Worm (Caenorhabditis elegans) whole organism, young adult: Measurements from ENCODE around the gene kap-1.

Experiments
- B0035.1 ChIP-seq: sonication (generic microtip); optimal IDR thresholded peaks from 2 replicates; lab custom pipeline; 2016; ENCODE audit warnings: missing genetic modification characterization, mild to moderate bottlenecking, missing compliant biosample characterization, missing genotype, missing genetic modification reagents
- B0261.1 ChIP-seq: sonication (generic microtip); optimal IDR thresholded peaks from 2 replicates; lab custom pipeline; 2016; ENCODE audit warnings: mild to moderate bottlenecking, missing genetic modification characterization, moderate library complexity, missing compliant biosample characterization
- F22D6.2 ChIP-seq: sonication (generic microtip); optimal IDR thresholded peaks from 2 replicates; lab custom pipeline; 2016; ENCODE audit warnings: mild to moderate bottlenecking, missing genetic modification characterization, missing compliant biosample characterization
- F39B2.1 ChIP-seq: fragments of 200-800 bp; sonication (Bioruptor generic); IDR thresholded peaks from 2 replicates; pipeline ENCODE4 v1.3.6; 2022; ENCODE audit warnings: missing genetic modification reagents, missing genetic modification characterization, missing compliant biosample characterization
- F57A8.1 ChIP-seq: fragments of 200-800 bp; sonication (Bioruptor generic); optimal IDR thresholded peaks from 2 replicates; lab custom pipeline; 2018; ENCODE audit warnings: mild to moderate bottlenecking, missing genetic modification characterization, moderate library complexity, missing compliant biosample characterization
- K12H6.12 ChIP-seq: fragments of 200-800 bp; sonication (Bioruptor generic); optimal IDR thresholded peaks from 2 replicates; lab custom pipeline; 2018; ENCODE audit warnings: mild to moderate bottlenecking, missing genetic modification characterization, missing compliant biosample characterization
- T26A5.8 ChIP-seq: sonication (generic microtip); optimal IDR thresholded peaks from 2 replicates; lab custom pipeline; 2016; ENCODE audit warnings: missing genetic modification characterization, missing compliant biosample characterization
- Y67H2A.10 ChIP-seq: fragments of 200-800 bp; sonication (Bioruptor generic); conservative IDR thresholded peaks from 2 replicates; pipeline ENCODE4 v1.3.6; 2022; ENCODE audit warnings: missing genetic modification reagents, missing genetic modification characterization, missing compliant biosample characterization
- Y79H2A.3 ChIP-seq: fragments of 200-800 bp; sonication (Bioruptor generic); conservative IDR thresholded peaks from 2 replicates; pipeline ENCODE4 v1.3.6; 2022; ENCODE audit warnings: missing genetic modification reagents, missing genetic modification characterization, missing compliant biosample characterization
- ZK185.1 ChIP-seq: sonication (generic microtip); optimal IDR thresholded peaks from 2 replicates; lab custom pipeline; 2016; ENCODE audit warnings: mild to moderate bottlenecking, missing genetic modification characterization, missing compliant biosample characterization; ENCODE audit not compliant: poor library complexity, severe bottlenecking
- akir-1 ChIP-seq: fragments of 200-800 bp; sonication (Bioruptor generic); optimal IDR thresholded peaks from 2 replicates; lab custom pipeline; 2018; ENCODE audit warnings: mild to moderate bottlenecking, missing genetic modification characterization, moderate library complexity, missing compliant biosample characterization
- ama-1 ChIP-seq, 3 experiments: fragments of 150-350 bp in 1 of 3; sonication (generic microtip) in 2 of 3; optimal IDR thresholded peaks; 2 replicates each; lab custom pipeline; 2014 to 2018; ENCODE audit warnings: missing biosample characterization in 2 of 3, missing genetic modification characterization in 2 of 3, missing genetic modification reagents in 2 of 3
- aptf-2 ChIP-seq: fragments of 200-800 bp; sonication (Bioruptor generic); conservative IDR thresholded peaks from 2 replicates; pipeline ENCODE4 v1.3.6; 2022; ENCODE audit warnings: missing genetic modification reagents, missing genetic modification characterization, missing compliant biosample characterization
- attf-6 ChIP-seq: fragments of 200-800 bp; sonication (Bioruptor generic); IDR thresholded peaks from 2 replicates; pipeline ENCODE4 v1.3.6; 2022; ENCODE audit warnings: missing genetic modification reagents, missing genetic modification characterization, missing compliant biosample characterization
- bed-2 ChIP-seq: fragments of 200-800 bp; sonication (Bioruptor generic); IDR thresholded peaks from 2 replicates; pipeline ENCODE4 v1.3.6; 2022; ENCODE audit warnings: missing genetic modification reagents, missing genetic modification characterization, missing compliant biosample characterization
- cebp-2 ChIP-seq: fragments of 200-800 bp; sonication (Bioruptor generic); IDR thresholded peaks from 2 replicates; pipeline ENCODE4 v1.3.6; 2022; ENCODE audit warnings: missing genetic modification characterization, missing compliant biosample characterization
- ceh-100 ChIP-seq: fragments of 200-800 bp; sonication (Bioruptor generic); IDR thresholded peaks from 2 replicates; pipeline ENCODE4 v1.3.6; 2022; ENCODE audit warnings: missing genetic modification reagents, missing genetic modification characterization, missing compliant biosample characterization
- ceh-58 ChIP-seq: fragments of 200-800 bp; sonication (Bioruptor generic); IDR thresholded peaks from 2 replicates; pipeline ENCODE4 v1.3.6; 2022; ENCODE audit warnings: missing genetic modification characterization, missing compliant biosample characterization
- ceh-79 ChIP-seq: sonication (generic microtip); optimal IDR thresholded peaks from 2 replicates; lab custom pipeline; 2017; ENCODE audit warnings: mild to moderate bottlenecking, missing genetic modification characterization, missing compliant biosample characterization
- dpff-1 ChIP-seq: sonication (generic microtip); optimal IDR thresholded peaks from 2 replicates; lab custom pipeline; 2017; ENCODE audit warnings: mild to moderate bottlenecking, missing genetic modification characterization, missing compliant biosample characterization
- efl-1 ChIP-seq: fragments of 150-350 bp; optimal IDR thresholded peaks from 2 replicates; lab custom pipeline; 2014; ENCODE audit warnings: missing biosample characterization, missing genetic modification reagents, missing genetic modification characterization
- egl-18 ChIP-seq: fragments of 200-800 bp; sonication (Bioruptor generic); IDR thresholded peaks from 2 replicates; pipeline ENCODE4 v1.3.6; 2022; ENCODE audit warnings: missing genetic modification reagents, missing genetic modification characterization, missing compliant biosample characterization
- ekl-4 ChIP-seq: fragments of 200-800 bp; sonication (Bioruptor generic); IDR thresholded peaks from 2 replicates; pipeline ENCODE4 v1.3.6; 2022; ENCODE audit warnings: missing genetic modification reagents, missing genetic modification characterization, missing compliant biosample characterization
- hlh-12 ChIP-seq: sonication (generic microtip); optimal IDR thresholded peaks from 2 replicates; lab custom pipeline; 2016; ENCODE audit warnings: missing genetic modification characterization, missing compliant biosample characterization
- hmg-20 ChIP-seq: fragments of 200-800 bp; sonication (Bioruptor generic); IDR thresholded peaks from 2 replicates; pipeline ENCODE4 v1.3.6; 2022; ENCODE audit warnings: missing genetic modification reagents, missing genetic modification characterization, missing compliant biosample characterization
- lag-1 ChIP-seq: fragments of 200-800 bp; sonication (Bioruptor generic); IDR thresholded peaks from 2 replicates; pipeline ENCODE4 v1.3.6; 2022; ENCODE audit warnings: missing genetic modification reagents, missing genetic modification characterization, missing compliant biosample characterization
- lin-54 ChIP-seq: fragments of 200-800 bp; sonication (Bioruptor generic); optimal IDR thresholded peaks from 2 replicates; lab custom pipeline; 2018; ENCODE audit warnings: mild to moderate bottlenecking, missing genetic modification characterization, missing compliant biosample characterization
- madf-10 ChIP-seq: sonication (generic microtip); optimal IDR thresholded peaks from 2 replicates; lab custom pipeline; 2016; ENCODE audit warnings: mild to moderate bottlenecking, missing genetic modification characterization, missing compliant biosample characterization
- madf-8 ChIP-seq: fragments of 200-800 bp; sonication (Bioruptor generic); conservative IDR thresholded peaks from 2 replicates; pipeline ENCODE4 v1.3.6; 2022; ENCODE audit warnings: missing genetic modification reagents, missing genetic modification characterization, missing compliant biosample characterization
- mel-28 ChIP-seq: sonication (generic microtip); optimal IDR thresholded peaks from 2 replicates; lab custom pipeline; 2016; ENCODE audit warnings: borderline replicate concordance, mild to moderate bottlenecking, missing genetic modification characterization, missing compliant biosample characterization
- nfya-1 ChIP-seq: sonication (generic microtip); optimal IDR thresholded peaks from 2 replicates; lab custom pipeline; 2017; ENCODE audit warnings: antibody characterized with exemption, missing compliant biosample characterization, missing genetic modification characterization, borderline replicate concordance; ENCODE audit not compliant: insufficient read depth
- nfyb-1 ChIP-seq: fragments of 200-800 bp; sonication (Bioruptor generic); IDR thresholded peaks from 2 replicates; pipeline ENCODE4 v1.3.6; 2022; ENCODE audit warnings: missing genetic modification reagents, missing genetic modification characterization, missing compliant biosample characterization
- nhr-90 ChIP-seq: sonication (generic microtip); optimal IDR thresholded peaks from 2 replicates; lab custom pipeline; 2016; ENCODE audit warnings: missing genotype, mild to moderate bottlenecking, missing genetic modification characterization, missing compliant biosample characterization
- pbrm-1 ChIP-seq: fragments of 200-800 bp; sonication (Bioruptor generic); IDR thresholded peaks from 2 replicates; pipeline ENCODE4 v1.3.6; 2022; ENCODE audit warnings: missing genetic modification reagents, missing genetic modification characterization, missing compliant biosample characterization
- pha-4 ChIP-seq: fragments of 150-350 bp; sonication (generic microtip); optimal IDR thresholded peaks from 2 replicates; lab custom pipeline; 2014; ENCODE audit warnings: missing biosample characterization, missing genetic modification reagents, missing genetic modification characterization
- rcor-1 ChIP-seq: fragments of 200-800 bp; sonication (Bioruptor generic); IDR thresholded peaks from 2 replicates; pipeline ENCODE4 v1.3.6; 2022; ENCODE audit warnings: missing genetic modification reagents, missing genetic modification characterization, missing compliant biosample characterization
- rec-8 ChIP-seq, 2 experiments: sonication (generic microtip); optimal IDR thresholded peaks; 2 replicates each; lab custom pipeline; 2016; ENCODE audit warnings: mild to moderate bottlenecking in 2 of 2, missing genetic modification characterization in 2 of 2, missing genetic modification reagents in 2 of 2, missing genotype in 2 of 2, missing biosample characterization in 1 of 2, missing compliant biosample characterization in 1 of 2, moderate library complexity in 1 of 2
- rpc-1 ChIP-seq, 2 experiments: fragments of 150-350 bp in 1 of 2; sonication (generic microtip) in 1 of 2; optimal IDR thresholded peaks; 2 replicates each; lab custom pipeline; 2014 to 2018; ENCODE audit warnings: missing biosample characterization in 1 of 2, missing genetic modification characterization in 1 of 2, missing genetic modification reagents in 1 of 2, missing genotype in 1 of 2
- sdz-38 ChIP-seq: sonication (generic microtip); optimal IDR thresholded peaks from 2 replicates; lab custom pipeline; 2016; ENCODE audit warnings: missing genotype, missing genetic modification characterization, missing compliant biosample characterization
- sea-2 ChIP-seq: fragments of 200-800 bp; sonication (Bioruptor generic); IDR thresholded peaks from 2 replicates; pipeline ENCODE4 v1.3.6; 2022; ENCODE audit warnings: missing genetic modification characterization, missing compliant biosample characterization
- snpc-1.1 ChIP-seq: sonication (generic microtip); optimal IDR thresholded peaks from 2 replicates; lab custom pipeline; 2017; ENCODE audit warnings: missing genetic modification characterization, mild to moderate bottlenecking, missing compliant biosample characterization, antibody characterized with exemption, moderate library complexity, missing genotype, missing genetic modification reagents; ENCODE audit not compliant: insufficient read depth
- snpc-3.4 ChIP-seq: sonication (generic microtip); optimal IDR thresholded peaks from 2 replicates; lab custom pipeline; 2017; ENCODE audit warnings: missing genetic modification characterization, mild to moderate bottlenecking, missing compliant biosample characterization, antibody characterized with exemption, moderate library complexity, missing genotype, missing genetic modification reagents
- snpc-4 ChIP-seq, 5 experiments: fragments of 150-350 bp in 1 of 5; sonication (generic microtip) in 4 of 5; optimal IDR thresholded peaks; 2 replicates each; lab custom pipeline; 2014 to 2018; ENCODE audit warnings: missing genetic modification characterization in 5 of 5, missing biosample characterization in 3 of 5, antibody characterized with exemption in 2 of 5, mild to moderate bottlenecking in 2 of 5, missing compliant biosample characterization in 2 of 5, missing genotype in 2 of 5, moderate library complexity in 2 of 5, missing genetic modification reagents in 1 of 5
- unc-130 ChIP-seq: sonication (generic microtip); optimal IDR thresholded peaks from 2 replicates; lab custom pipeline; 2016; ENCODE audit warnings: missing genetic modification reagents, missing genetic modification characterization, missing compliant biosample characterization
- xnd-1 ChIP-seq: sonication (generic microtip); optimal IDR thresholded peaks from 2 replicates; lab custom pipeline; 2016; ENCODE audit warnings: missing genotype, missing genetic modification reagents, missing genetic modification characterization, missing compliant biosample characterization
- ztf-18 ChIP-seq: sonication (generic microtip); optimal IDR thresholded peaks from 2 replicates; lab custom pipeline; 2016; ENCODE audit warnings: missing genotype, mild to moderate bottlenecking, missing genetic modification characterization, missing compliant biosample characterization
- ztf-22 ChIP-seq: fragments of 200-800 bp; sonication (Bioruptor generic); optimal IDR thresholded peaks from 2 replicates; lab custom pipeline; 2018; ENCODE audit warnings: mild to moderate bottlenecking, missing genetic modification characterization, moderate library complexity, missing compliant biosample characterization

kap-1 gene

DNA sequence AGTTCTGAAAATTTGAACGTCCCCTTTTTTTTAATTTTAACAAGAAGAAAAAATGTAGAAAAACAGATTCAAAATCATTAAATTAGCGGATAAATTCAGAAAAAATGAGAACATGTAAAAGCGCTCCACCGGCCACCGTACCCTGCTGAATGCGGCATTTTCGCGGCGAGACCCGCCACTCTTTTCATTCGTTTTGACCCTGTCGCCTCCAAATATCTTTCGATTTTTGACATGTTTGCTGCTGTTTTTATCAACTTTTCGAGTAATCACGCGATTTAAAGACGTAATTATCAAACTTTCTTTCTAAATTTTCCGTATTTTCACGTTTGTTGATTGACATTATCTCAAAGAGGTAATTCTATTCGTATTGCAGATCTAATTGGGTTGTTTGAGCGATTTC is 2.4 kb upstream of the kap-1 start, which contains the start of gene gsp-2:
gsp-2 (plus strand) TSS at position 374 of the 400 bp plus-strand sequence.
- TF ChIP-seq snpc-3.4 (peak; percentile 43), ama-1 (optimal IDR thresholded peaks at IDR 0.05; lab: Kevin White, UChicago) (no peak), ama-1 (GFP tag; optimal IDR thresholded peaks at IDR 0.05; lab: Kevin White, UChicago) (no peak), attf-6 (GFP tag; lab: Robert Waterston, UW) (no peak), aptf-2 (GFP tag; lab: Robert Waterston, UW) (no peak), ZK185.1 (tag; lab: Kevin White, UChicago) (no peak), snpc-4 (GFP tag; optimal IDR thresholded peaks at IDR 0.05; lab: Kevin White, UChicago) (no peak), snpc-4 (tag; optimal IDR thresholded peaks at IDR 0.05; lab: Kevin White, UChicago) (peak in 3 of 4 experiments; percentile 10 to 45 (median 35)), T26A5.8 (no peak), madf-10 (tag; lab: Kevin White, UChicago) (no peak), hlh-12 (no peak), lin-54 (peak; percentile 61), mel-28 (tag; lab: Kevin White, UChicago) (no peak), Y79H2A.3 (no peak), cebp-2 (GFP tag; lab: Robert Waterston, UW) (0 out of 2 replicates have a peak, but pooled peaks have one; percentile 14), F22D6.2 (no peak), efl-1 (GFP tag; lab: Kevin White, UChicago) (peak; percentile 67), ztf-18 (tag; lab: Kevin White, UChicago) (peak; percentile 47), F39B2.1 (GFP tag; lab: Robert Waterston, UW) (no peak), rec-8 (tag; optimal IDR thresholded peaks at IDR 0.05; lab: Kevin White, UChicago) (no peak), pha-4 (tag; lab: Kevin White, UChicago) (peak; percentile 3), Y67H2A.10 (GFP tag; lab: Robert Waterston, UW) (peak; percentile 34; the same call in 1 of the 2 replicates), nfya-1 (tag; lab: Kevin White, UChicago) (no peak), rcor-1 (GFP tag; lab: Robert Waterston, UW) (no peak), pbrm-1 (GFP tag; lab: Robert Waterston, UW) (no peak; the same call in 1 of the 2 replicates), egl-18 (GFP tag; lab: Robert Waterston, UW) (no peak), ceh-100 (GFP tag; lab: Robert Waterston, UW) (0 out of 2 replicates have a peak, but pooled peaks have one; percentile 16), ztf-22 (GFP tag; lab: Kevin White, UChicago) (no peak), hmg-20 (no peak), xnd-1 (tag; lab: Kevin White, UChicago) (no peak), sea-2 (GFP tag; lab: Robert Waterston, UW) (no peak), nfyb-1 (GFP tag; lab: Robert Waterston, UW) (peak; percentile 63; the same call in 1 of the 2 replicates), B0035.1 (tag; lab: Kevin White, UChicago) (no peak), madf-8 (GFP tag; lab: Robert Waterston, UW) (0 out of 2 replicates have a peak, but pooled peaks have one; percentile 22), nhr-90 (tag; lab: Kevin White, UChicago) (peak; percentile 25), rpc-1 (optimal IDR thresholded peaks at IDR 0.05; lab: Kevin White, UChicago) (no peak), rpc-1 (tag; optimal IDR thresholded peaks at IDR 0.05; lab: Kevin White, UChicago) (no peak), ceh-79 (tag; lab: Kevin White, UChicago) (no peak), bed-2 (GFP tag; lab: Robert Waterston, UW) (no peak), sdz-38 (tag; lab: Kevin White, UChicago) (no peak), dpff-1 (no peak), K12H6.12 (tag; lab: Kevin White, UChicago) (no peak), B0261.1 (tag; lab: Kevin White, UChicago) (no peak), ekl-4 (no peak), lag-1 (GFP tag; lab: Robert Waterston, UW) (no peak), unc-130 (GFP tag; lab: Kevin White, UChicago) (no peak), ceh-58 (GFP tag; lab: Robert Waterston, UW) (no peak), snpc-1.1 (tag; lab: Kevin White, UChicago) (peak; percentile 27), akir-1 (GFP tag; lab: Kevin White, UChicago) (no peak), F57A8.1 (no peak)
